Worm (Caenorhabditis elegans) whole organism, L1 larva: ENCODE measurements around the gene fbxa-38.

Experiments
- F16B12.6 ChIP-seq: fragments of 150-350 bp; optimal IDR thresholded peaks from 2 replicates; lab custom pipeline; 2014; ENCODE audit warnings: missing biosample characterization, missing genetic modification characterization
- aha-1 ChIP-seq: fragments of 150-350 bp; optimal IDR thresholded peaks from 2 replicates; lab custom pipeline; 2014; ENCODE audit warnings: missing biosample characterization, missing genetic modification characterization
- alr-1 ChIP-seq: fragments of 200-800 bp; sonication (Bioruptor generic); optimal IDR thresholded peaks from 2 replicates; lab custom pipeline; 2018; ENCODE audit warnings: borderline replicate concordance, mild to moderate bottlenecking, missing genetic modification characterization, missing compliant biosample characterization
- aly-2 ChIP-seq: fragments of 150-350 bp; optimal IDR thresholded peaks from 2 replicates; lab custom pipeline; 2014; ENCODE audit warnings: missing biosample characterization, missing genetic modification characterization
- blmp-1 ChIP-seq: fragments of 150-350 bp; optimal IDR thresholded peaks from 2 replicates; lab custom pipeline; 2014; ENCODE audit warnings: missing biosample characterization, missing genetic modification characterization
- ceh-88 ChIP-seq: fragments of 200-800 bp; sonication (Bioruptor generic); IDR thresholded peaks from 2 replicates; pipeline ENCODE4 v1.3.6; 2022; ENCODE audit warnings: missing genetic modification characterization, missing compliant biosample characterization
- dpl-1 ChIP-seq, 3 experiments: fragments of 150-350 bp in 2 of 3; sonication (generic microtip) in 1 of 3; optimal IDR thresholded peaks; 2 replicates each; lab custom pipeline; 2014 to 2017; ENCODE audit warnings: missing biosample characterization in 3 of 3, missing genetic modification characterization in 3 of 3, missing genetic modification reagents in 3 of 3
- efl-1 ChIP-seq, 4 experiments: fragments of 150-350 bp; optimal IDR thresholded peaks in 3 of 4; peaks in 1 of 4; 1 replicate in 1 of 4; 2 replicates in 3 of 4; lab custom pipeline; 2014; ENCODE audit warnings: missing biosample characterization in 2 of 4, missing genetic modification characterization in 2 of 4, missing genetic modification reagents in 2 of 4
- efl-3 ChIP-seq: fragments of 200-800 bp; sonication (Bioruptor generic); optimal IDR thresholded peaks from 2 replicates; lab custom pipeline; 2018; ENCODE audit warnings: mild to moderate bottlenecking, missing genetic modification characterization, missing compliant biosample characterization
- elt-2 ChIP-seq: sonication (generic microtip); optimal IDR thresholded peaks from 2 replicates; lab custom pipeline; 2016; ENCODE audit warnings: missing genetic modification characterization, mild to moderate bottlenecking, inconsistent platforms, missing compliant biosample characterization, missing genetic modification reagents
- fkh-8 ChIP-seq: sonication (generic microtip); optimal IDR thresholded peaks from 2 replicates; lab custom pipeline; 2016; ENCODE audit warnings: mild to moderate bottlenecking, missing genetic modification characterization, missing compliant biosample characterization
- lin-14 ChIP-seq: fragments of 200-800 bp; sonication (Bioruptor generic); optimal IDR thresholded peaks from 2 replicates; lab custom pipeline; 2018; ENCODE audit warnings: mild to moderate bottlenecking, missing genetic modification characterization, moderate library complexity, missing compliant biosample characterization
- lin-35 ChIP-seq, 2 experiments: fragments of 150-350 bp; optimal IDR thresholded peaks; 2 replicates each; lab custom pipeline; 2014; ENCODE audit warnings: missing biosample characterization in 2 of 2, missing genetic modification characterization in 2 of 2, missing genetic modification reagents in 2 of 2
- nhr-12 ChIP-seq: sonication (generic microtip); optimal IDR thresholded peaks from 2 replicates; lab custom pipeline; 2017; ENCODE audit warnings: missing biosample characterization, missing genetic modification characterization
- nhr-19 ChIP-seq: fragments of 200-800 bp; sonication (Bioruptor generic); conservative IDR thresholded peaks from 2 replicates; pipeline ENCODE4 v1.3.6; 2022; ENCODE audit warnings: missing genetic modification characterization, missing compliant biosample characterization
- nhr-28 ChIP-seq: fragments of 150-350 bp; optimal IDR thresholded peaks from 2 replicates; lab custom pipeline; 2014; ENCODE audit warnings: missing biosample characterization, missing genetic modification characterization
- nhr-47 ChIP-seq: sonication (generic microtip); optimal IDR thresholded peaks from 2 replicates; lab custom pipeline; 2016; ENCODE audit warnings: mild to moderate bottlenecking, missing genetic modification characterization, moderate library complexity, missing compliant biosample characterization
- nhr-85 ChIP-seq: sonication (generic microtip); peaks from one replicate; lab custom pipeline; 2016; ENCODE audit warnings: missing genetic modification characterization, inconsistent platforms, missing compliant biosample characterization
- nhr-90 ChIP-seq: sonication (generic microtip); optimal IDR thresholded peaks from 2 replicates; lab custom pipeline; 2016; ENCODE audit warnings: mild to moderate bottlenecking, missing genetic modification characterization, missing compliant biosample characterization; ENCODE audit not compliant: poor library complexity
- pqm-1 ChIP-seq: sonication (generic microtip); optimal IDR thresholded peaks from 3 replicates; lab custom pipeline; 2017; ENCODE audit warnings: missing biosample characterization, missing genetic modification characterization
- skn-1 ChIP-seq: fragments of 150-350 bp; optimal IDR thresholded peaks from 2 replicates; lab custom pipeline; 2014; ENCODE audit warnings: missing biosample characterization, missing genetic modification characterization
- tlp-1 ChIP-seq: fragments of 150-350 bp; optimal IDR thresholded peaks from 2 replicates; lab custom pipeline; 2014; ENCODE audit warnings: missing biosample characterization, missing genetic modification characterization
- unc-130 ChIP-seq: fragments of 150-350 bp; optimal IDR thresholded peaks from 2 replicates; lab custom pipeline; 2017; ENCODE audit warnings: missing biosample characterization, missing genetic modification characterization, inconsistent platforms
- unc-86 ChIP-seq: sonication (generic microtip); optimal IDR thresholded peaks from 2 replicates; lab custom pipeline; 2016; ENCODE audit warnings: missing genetic modification characterization, missing compliant biosample characterization
- ztf-4 ChIP-seq: fragments of 150-350 bp; optimal IDR thresholded peaks from 2 replicates; lab custom pipeline; 2014; ENCODE audit warnings: missing biosample characterization, missing genetic modification characterization

The fbxa-38 gene

DNA sequence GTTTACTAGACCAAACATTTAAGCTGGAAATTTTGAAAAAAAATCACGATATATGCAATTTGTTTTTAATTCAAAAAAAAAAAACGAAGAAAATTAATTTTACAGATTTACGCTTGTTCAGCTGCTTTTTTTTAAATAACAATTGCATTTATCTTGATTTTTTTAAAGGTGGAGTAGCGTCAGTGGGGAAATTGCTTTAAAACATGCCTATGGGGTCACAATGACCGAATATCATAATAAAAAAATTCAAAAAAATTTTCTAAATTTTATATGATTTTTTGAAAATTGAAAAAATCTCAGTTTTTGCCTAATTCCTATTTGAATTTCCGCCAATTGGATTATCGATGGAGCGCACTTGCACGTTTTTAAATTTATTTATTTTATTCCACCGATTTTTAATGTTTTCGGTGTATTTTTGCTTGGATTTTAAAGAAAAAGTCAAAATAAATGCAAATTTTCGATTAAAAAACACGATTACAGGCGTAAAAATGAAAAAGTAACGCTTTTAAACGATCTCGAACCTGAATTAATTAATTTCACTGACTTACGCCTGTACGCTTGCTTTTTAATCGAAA lies 46.6 kb downstream of the fbxa-38 start:
- peak in 1 of 3 experiments; percentile 3 for TF ChIP-seq dpl-1 (GFP tag; optimal IDR thresholded peaks at IDR 0.05; lab: Kevin White, UChicago)
- TF ChIP-seq efl-1 (optimal IDR thresholded peaks at IDR 0.05; lab: Kevin White, UChicago): peak in 1 of 2 experiments; percentile 50
- peak; percentile 32 to 93 for TF ChIP-seq efl-1 (GFP tag; optimal IDR thresholded peaks at IDR 0.05 in 1 of 2; lab: Kevin White, UChicago)

DNA sequence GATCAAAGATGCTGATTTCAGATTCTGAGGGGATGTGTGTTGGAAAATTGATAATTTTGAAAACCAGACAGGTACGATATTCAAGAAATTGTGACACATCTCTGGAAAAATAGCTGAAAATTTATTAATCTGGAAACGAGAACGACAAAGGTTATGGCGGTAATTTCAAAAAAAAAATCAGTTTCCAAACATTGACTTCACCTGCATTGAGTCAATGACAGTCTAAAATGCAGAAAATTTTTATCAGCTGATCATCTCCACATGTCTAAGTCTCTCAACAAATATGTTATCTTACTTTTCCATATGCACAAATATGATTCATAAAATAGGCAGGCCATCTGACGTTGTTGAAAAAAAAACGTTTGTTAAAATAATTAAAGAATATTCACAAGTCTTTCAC lies 47.6 kb downstream of the fbxa-38 start, which contains the start of gene fbxa-48:
fbxa-48 (minus strand) TSS at position 101 of the 400 bp plus-strand sequence.
- TF ChIP-seq nhr-28 (tag; lab: Kevin White, UChicago): no peak
- TF ChIP-seq nhr-12 (tag; lab: Kevin White, UChicago): no peak
- peak in 1 of 2 experiments; percentile 13 for TF ChIP-seq lin-35 (GFP tag; optimal IDR thresholded peaks at IDR 0.05; lab: Kevin White, UChicago)
- no peak for TF ChIP-seq efl-1 (optimal IDR thresholded peaks at IDR 0.05; lab: Kevin White, UChicago)
- peak in 1 of 2 experiments; percentile 75 for TF ChIP-seq efl-1 (GFP tag; optimal IDR thresholded peaks at IDR 0.05 in 1 of 2; lab: Kevin White, UChicago)
- TF ChIP-seq lin-14 (GFP tag; lab: Kevin White, UChicago): no peak

DNA sequence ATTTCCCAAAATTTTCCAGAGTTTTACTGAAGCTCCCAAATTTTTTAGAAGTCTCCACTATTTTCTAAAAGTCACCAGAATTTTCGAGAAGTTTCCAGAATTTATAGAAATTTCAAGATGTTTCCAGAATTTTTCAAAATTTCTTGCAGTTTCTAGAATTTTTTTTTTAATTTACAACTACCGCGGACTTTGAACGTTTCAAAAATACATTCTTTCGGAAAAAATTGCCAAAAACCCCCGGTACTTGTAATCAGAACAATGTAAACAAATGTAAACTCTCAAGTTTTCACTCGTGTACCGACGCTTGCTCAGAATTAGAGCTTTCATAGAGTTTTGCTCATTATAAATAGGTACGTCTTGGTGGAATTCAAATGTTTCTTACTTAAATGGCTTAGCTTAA lies 48.3 kb downstream of the fbxa-38 start, which contains the start of gene fbxa-39:
fbxa-39 (plus strand) TSS at position 301 of the 400 bp plus-strand sequence.
- TF ChIP-seq nhr-47 (tag; lab: Kevin White, UChicago) (no peak), lin-35 (GFP tag; optimal IDR thresholded peaks at IDR 0.05; lab: Kevin White, UChicago) (no peak), nhr-90 (tag; lab: Kevin White, UChicago) (no peak), F16B12.6 (tag; lab: Kevin White, UChicago) (no peak), tlp-1 (tag; lab: Kevin White, UChicago) (no peak), skn-1 (tag; lab: Kevin White, UChicago) (no peak), efl-3 (GFP tag; lab: Kevin White, UChicago) (no peak), aha-1 (tag; lab: Kevin White, UChicago) (no peak), nhr-85 (tag; lab: Kevin White, UChicago) (no peak), aly-2 (tag; lab: Kevin White, UChicago) (no peak), pqm-1 (tag; lab: Kevin White, UChicago) (no peak), fkh-8 (tag; lab: Kevin White, UChicago) (no peak), ceh-88 (GFP tag; lab: Robert Waterston, UW) (no peak), nhr-19 (GFP tag; lab: Robert Waterston, UW) (no peak), alr-1 (tag; lab: Kevin White, UChicago) (no peak), unc-86 (tag; lab: Kevin White, UChicago) (no peak), elt-2 (tag; lab: Kevin White, UChicago) (no peak), ztf-4 (tag; lab: Kevin White, UChicago) (no peak), blmp-1 (no peak), unc-130 (tag; lab: Kevin White, UChicago) (no peak)
